Worm (Caenorhabditis elegans) whole organism, L4 larva: Measurements from ENCODE around the gene sgcb-1.
A peak's percentile ranks its signal among the peaks of the same experiment; 100 is the strongest.

Experiments used
- R02D3.7 ChIP-seq: fragments of 150-350 bp; sonication (generic microtip); optimal IDR thresholded peaks from 3 replicates; lab custom pipeline; 2014; ENCODE audit warnings: missing biosample characterization, missing genetic modification characterization
- dmd-6 ChIP-seq: fragments of 200-800 bp; sonication (Bioruptor generic); IDR thresholded peaks from 2 replicates; pipeline ENCODE4 v1.3.6; 2022; ENCODE audit warnings: missing genetic modification reagents, missing genetic modification characterization, missing compliant biosample characterization
- hlh-11 ChIP-seq: fragments of 200-800 bp; sonication (Bioruptor generic); optimal IDR thresholded peaks from 2 replicates; lab custom pipeline; 2018; ENCODE audit warnings: mild to moderate bottlenecking, missing genetic modification characterization, missing compliant biosample characterization
- lin-13 ChIP-seq: fragments of 150-350 bp; optimal IDR thresholded peaks from 2 replicates; lab custom pipeline; 2014; ENCODE audit warnings: missing biosample characterization, missing genetic modification reagents, missing genetic modification characterization
- lir-3 ChIP-seq: sonication (generic microtip); optimal IDR thresholded peaks from 2 replicates; lab custom pipeline; 2016; ENCODE audit warnings: mild to moderate bottlenecking, missing genetic modification characterization, missing compliant biosample characterization
- mdt-29 ChIP-seq: fragments of 200-800 bp; sonication (Bioruptor generic); IDR thresholded peaks from 2 replicates; pipeline ENCODE4 v1.3.6; 2022; ENCODE audit warnings: missing genetic modification reagents, missing genetic modification characterization, missing compliant biosample characterization
- nhr-25 ChIP-seq: sonication (generic microtip); optimal IDR thresholded peaks from 2 replicates; lab custom pipeline; 2017; ENCODE audit warnings: missing genetic modification characterization, mild to moderate bottlenecking, missing compliant biosample characterization, antibody characterized with exemption, moderate library complexity, borderline replicate concordance; ENCODE audit not compliant: insufficient read depth
- nhr-28 ChIP-seq: fragments of 150-350 bp; optimal IDR thresholded peaks from 2 replicates; lab custom pipeline; 2014; ENCODE audit warnings: missing biosample characterization, missing genetic modification characterization
- pha-4 ChIP-seq, 2 experiments: fragments of 150-350 bp in 1 of 2; fragments of 200-800 bp in 1 of 2; sonication (Bioruptor generic) in 1 of 2; IDR thresholded peaks in 1 of 2; optimal IDR thresholded peaks in 1 of 2; 2 replicates each; pipeline versions ENCODE4 v1.3.6 to Lab custom; 2014 to 2022; ENCODE audit warnings: missing genetic modification characterization in 2 of 2, missing genetic modification reagents in 2 of 2, missing biosample characterization in 1 of 2, missing compliant biosample characterization in 1 of 2
- spr-3 ChIP-seq: fragments of 200-800 bp; sonication (Bioruptor generic); optimal IDR thresholded peaks from 2 replicates; lab custom pipeline; 2018; ENCODE audit warnings: mild to moderate bottlenecking, missing genetic modification characterization, missing compliant biosample characterization
- ztf-11 ChIP-seq: fragments of 150-350 bp; optimal IDR thresholded peaks from 2 replicates; lab custom pipeline; 2014; ENCODE audit warnings: missing biosample characterization, missing genetic modification characterization

ce11 chrII:323048-323776 is 2.9 kb upstream of the sgcb-1 start, which contains the start of gene K01A2.10:
- TF ChIP-seq lir-3 (tag; lab: Kevin White, UChicago) (no peak), spr-3 (GFP tag; lab: Kevin White, UChicago) (no peak), dmd-6 (GFP tag; lab: Robert Waterston, UW) (no peak), pha-4 (GFP tag; IDR thresholded peaks at IDR 0.05; lab: Robert Waterston, UW) (no peak), pha-4 (tag; optimal IDR thresholded peaks at IDR 0.05; lab: Kevin White, UChicago) (no peak), ztf-11 (tag; lab: Kevin White, UChicago) (no peak), hlh-11 (tag; lab: Kevin White, UChicago) (peak; percentile 32), lin-13 (no peak), nhr-28 (tag; lab: Kevin White, UChicago) (peak; percentile 55), R02D3.7 (tag; lab: Kevin White, UChicago) (no peak), mdt-29 (GFP tag; lab: Robert Waterston, UW) (no peak), nhr-25 (no peak)
